Worm (Caenorhabditis elegans): ENCODE measurements around the gene scd-2.

DNA sequence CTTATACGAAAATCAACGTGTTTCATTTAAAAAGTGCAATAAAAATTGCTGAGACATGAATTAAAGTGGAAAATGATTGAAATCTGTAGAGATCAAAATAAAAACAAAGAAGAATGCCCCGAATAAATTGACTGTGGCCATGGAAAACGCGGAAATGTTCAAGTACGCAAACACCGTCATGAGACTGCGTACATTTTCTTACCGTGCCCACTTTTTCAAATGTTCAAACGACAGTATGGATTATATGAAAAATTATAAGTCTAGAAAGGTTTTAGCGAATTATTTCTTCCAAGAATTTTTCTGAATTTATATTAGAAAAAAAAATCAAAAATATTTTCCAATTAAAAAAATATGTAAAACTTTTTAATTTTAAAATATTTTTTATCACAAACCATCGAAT, 21.5 kb upstream of the scd-2 start:
- no peak for TF ChIP-seq pha-2 (tag; optimal IDR thresholded peaks at IDR 0.05)
- TF ChIP-seq hlh-30 (tag; optimal IDR thresholded peaks at IDR 0.05; ENCODE audit: insufficient read depth): no peak
- TF ChIP-seq Y22D7AL.16 (tag; optimal IDR thresholded peaks at IDR 0.05): no peak
- no peak for TF ChIP-seq sox-4 (tag; optimal IDR thresholded peaks at IDR 0.05)
- TF ChIP-seq pha-4 (tag; optimal IDR thresholded peaks at IDR 0.05): no peak
- TF ChIP-seq F13H6.1 (tag; optimal IDR thresholded peaks at IDR 0.05): no peak
- no peak for TF ChIP-seq ztf-16 (tag; optimal IDR thresholded peaks at IDR 0.05)
